Fruit fly (Drosophila melanogaster): ENCODE data around the gene CG14015.

Gene CG14015

dm6 chr2L:5501335-5501734 lies 37.7 kb downstream of the CG14015 start:
- TF ChIP-seq CG8478 (optimal IDR thresholded peaks at IDR 0.05) (no peak), CTCF (optimal IDR thresholded peaks at IDR 0.05) (no peak)

dm6 chr2L:5499458-5499857 lies 39.5 kb downstream of the CG14015 start:
- no peak for TF ChIP-seq CTCF (optimal IDR thresholded peaks at IDR 0.05)
- no peak for TF ChIP-seq CG8478 (optimal IDR thresholded peaks at IDR 0.05)

DNA sequence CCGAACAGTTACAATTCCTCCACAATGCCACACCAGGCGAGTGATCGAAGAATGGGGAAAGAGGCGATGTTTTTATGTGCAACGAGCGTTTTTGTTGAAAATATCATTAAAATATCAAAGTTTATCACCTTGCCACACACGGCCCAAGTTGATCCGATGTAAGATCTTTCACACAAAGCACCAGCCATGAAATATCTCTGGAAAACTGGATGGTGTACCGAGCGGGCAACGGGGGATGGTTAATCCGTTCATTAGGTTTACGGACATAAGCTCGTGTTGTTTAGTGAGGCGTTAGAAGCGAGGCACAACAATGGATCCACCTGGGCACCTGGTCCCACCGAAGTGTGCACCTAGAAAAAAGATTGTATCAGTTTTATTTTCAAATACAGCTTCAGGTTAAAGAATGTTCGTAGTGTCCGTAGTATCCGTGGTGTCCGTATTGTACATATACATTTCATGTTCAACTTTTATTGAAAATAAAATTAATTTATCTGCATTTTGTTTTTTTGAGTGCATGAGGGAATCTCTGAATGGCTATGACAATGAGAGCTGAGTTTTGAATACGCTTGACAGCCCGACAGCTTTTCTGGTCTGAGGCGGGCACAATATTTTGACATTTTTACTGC lies 42.4 kb downstream of the CG14015 start:
- TF ChIP-seq CG8478 (optimal IDR thresholded peaks at IDR 0.05), result no peak
- no peak for TF ChIP-seq CTCF (optimal IDR thresholded peaks at IDR 0.05)

- no peak for TF ChIP-seq CG8478 (optimal IDR thresholded peaks at IDR 0.05)
- TF ChIP-seq CTCF (optimal IDR thresholded peaks at IDR 0.05), result no peak
These were observed 44.1 kb downstream of the CG14015 start for dm6 chr2L:5494808-5495356.

dm6 chr2L:5493907-5494404 lies 45.0 kb downstream of the CG14015 start:
- TF ChIP-seq CTCF (optimal IDR thresholded peaks at IDR 0.05) (no peak), CG8478 (optimal IDR thresholded peaks at IDR 0.05) (no peak)

DNA sequence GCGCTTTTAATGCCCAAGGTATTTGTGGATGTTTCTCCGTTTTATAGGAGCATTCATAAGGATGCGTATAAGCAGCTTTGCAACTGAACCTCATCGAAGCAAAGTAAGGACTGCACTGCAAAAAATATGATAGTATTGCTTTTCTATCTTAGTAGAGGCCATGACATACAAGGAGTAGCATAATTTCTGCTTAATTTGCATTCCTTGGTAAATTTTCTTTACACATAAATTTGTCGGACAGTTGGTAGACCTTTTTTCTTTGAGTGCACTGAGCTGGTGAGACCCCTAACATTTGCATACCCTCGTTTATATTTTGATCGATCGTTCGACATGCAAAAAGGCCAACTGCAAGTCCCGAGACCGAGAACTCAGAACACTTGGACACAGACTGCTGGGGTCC lies 46.1 kb downstream of the CG14015 start:
- TF ChIP-seq CTCF (optimal IDR thresholded peaks at IDR 0.05) (no peak), CG8478 (optimal IDR thresholded peaks at IDR 0.05) (no peak)

dm6 chr2L:5491220-5491619 lies 47.8 kb downstream of the CG14015 start:
- TF ChIP-seq CG8478 (optimal IDR thresholded peaks at IDR 0.05), result no peak
- TF ChIP-seq CTCF (optimal IDR thresholded peaks at IDR 0.05), result no peak

dm6 chr2L:5489757-5490359 lies 49.1 kb downstream of the CG14015 start:
- TF ChIP-seq CG8478 (optimal IDR thresholded peaks at IDR 0.05) (no peak), CTCF (optimal IDR thresholded peaks at IDR 0.05) (no peak)

dm6 chr2L:5489084-5489617 lies 49.8 kb downstream of the CG14015 start:
- TF ChIP-seq CTCF (optimal IDR thresholded peaks at IDR 0.05) (no peak), CG8478 (optimal IDR thresholded peaks at IDR 0.05) (no peak)
